Worm (Caenorhabditis elegans): ENCODE measurements around the gene eif-2Bgamma.

eif-2Bgamma gene

ce11 chrII:6932978-6933377, 34.5 kb downstream of the eif-2Bgamma start:
- TF ChIP-seq efl-1 (optimal IDR thresholded peaks at IDR 0.05) = no peak
- peak in 1 of 2 experiments; percentile 11 for TF ChIP-seq efl-1 (GFP tag; optimal IDR thresholded peaks at IDR 0.05 in 1 of 2)
- TF ChIP-seq mab-9 (GFP tag; IDR thresholded peaks at IDR 0.05) = no peak
- no peak for TF ChIP-seq egl-13 (tag; optimal IDR thresholded peaks at IDR 0.05)

- TF ChIP-seq lin-14 (GFP tag; optimal IDR thresholded peaks at IDR 0.05) = peak; percentile 17
- peak; percentile 19 for TF ChIP-seq snpc-4 (tag; optimal IDR thresholded peaks at IDR 0.05)
- no peak for TF ChIP-seq irx-1 (tag; optimal IDR thresholded peaks at IDR 0.05)
- peak; percentile 7 for TF ChIP-seq mep-1 (tag; optimal IDR thresholded peaks at IDR 0.05)
- TF ChIP-seq nhr-71 (tag; optimal IDR thresholded peaks at IDR 0.05) = peak; percentile 1
Observed at ce11 chrII:6930072-6930471, 37.4 kb downstream of the eif-2Bgamma start.

- TF ChIP-seq C16A3.4 (tag; optimal IDR thresholded peaks at IDR 0.05) (no peak), unc-130 (tag; optimal IDR thresholded peaks at IDR 0.05) (peak; percentile 20), unc-86 (tag; optimal IDR thresholded peaks at IDR 0.05) (no peak), C04F5.9 (tag; optimal IDR thresholded peaks at IDR 0.05) (peak; percentile 68), lir-3 (tag; optimal IDR thresholded peaks at IDR 0.05; ENCODE audit: poor library complexity) (peak; percentile 9), mep-1 (tag; optimal IDR thresholded peaks at IDR 0.05) (peak; percentile 76), fkh-8 (tag; optimal IDR thresholded peaks at IDR 0.05) (peak; percentile 81), ceh-82 (tag; optimal IDR thresholded peaks at IDR 0.05) (peak in 1 of 3 experiments; percentile 10), lin-35 (GFP tag; optimal IDR thresholded peaks at IDR 0.05) (peak; percentile 55 to 60), hlh-4 (tag; optimal IDR thresholded peaks at IDR 0.05) (peak; percentile 45), nhr-11 (tag; optimal IDR thresholded peaks at IDR 0.05) (no peak), ceh-88 (GFP tag; IDR thresholded peaks at IDR 0.05) (no peak), tbx-2 (tag; optimal IDR thresholded peaks at IDR 0.05) (peak; percentile 40), nhr-47 (tag; optimal IDR thresholded peaks at IDR 0.05) (peak; percentile 67), elt-2 (tag; optimal IDR thresholded peaks at IDR 0.05) (peak; percentile 41), blmp-1 (tag; optimal IDR thresholded peaks at IDR 0.05) (peak; percentile 23), rnt-1 (tag; optimal IDR thresholded peaks at IDR 0.05) (peak; percentile 40), lin-13 (GFP tag; optimal IDR thresholded peaks at IDR 0.05) (peak; percentile 29), nhr-90 (tag; optimal IDR thresholded peaks at IDR 0.05; ENCODE audit: poor library complexity) (peak; percentile 41), sptf-1 (tag; optimal IDR thresholded peaks at IDR 0.05) (no peak), swsn-7 (tag; optimal IDR thresholded peaks at IDR 0.05) (peak; percentile 61), ceh-63 (GFP tag; optimal IDR thresholded peaks at IDR 0.05) (no peak), lin-39 (tag; optimal IDR thresholded peaks at IDR 0.05) (peak; percentile 6), lin-14 (GFP tag; optimal IDR thresholded peaks at IDR 0.05) (peak; percentile 85), mef-2 (tag; optimal IDR thresholded peaks at IDR 0.05) (no peak), dsc-1 (tag; optimal IDR thresholded peaks at IDR 0.05) (peak; percentile 7), unc-62 (GFP tag; optimal IDR thresholded peaks at IDR 0.05) (no peak), snpc-4 (tag; optimal IDR thresholded peaks at IDR 0.05) (peak; percentile 15), efl-1 (optimal IDR thresholded peaks at IDR 0.05) (peak; percentile 42 to 50), efl-1 (GFP tag; optimal IDR thresholded peaks at IDR 0.05 in 1 of 2) (peak in 1 of 2 experiments; percentile 30), lsy-2 (tag; optimal IDR thresholded peaks at IDR 0.05) (peak; percentile 35 to 67), nhr-85 (tag) (peak; percentile 52), zag-1 (tag; optimal IDR thresholded peaks at IDR 0.05) (no peak), egl-13 (tag; optimal IDR thresholded peaks at IDR 0.05) (peak; percentile 50), unc-98 (GFP tag; IDR thresholded peaks at IDR 0.05) (no peak), nhr-71 (tag; optimal IDR thresholded peaks at IDR 0.05) (peak; percentile 78), snu-23 (GFP tag; optimal IDR thresholded peaks at IDR 0.05) (peak; percentile 74), irx-1 (tag; optimal IDR thresholded peaks at IDR 0.05) (peak; percentile 34), ama-1 (optimal IDR thresholded peaks at IDR 0.05) (no peak), egl-27 (tag; optimal IDR thresholded peaks at IDR 0.05) (no peak), nhr-19 (GFP tag; conservative IDR thresholded peaks at IDR 0.05) (peak; percentile 42), pax-3 (tag; optimal IDR thresholded peaks at IDR 0.05) (no peak), xbp-1 (tag; optimal IDR thresholded peaks at IDR 0.05) (peak; percentile 49), unc-30 (tag; optimal IDR thresholded peaks at IDR 0.05) (no peak), alr-1 (tag; optimal IDR thresholded peaks at IDR 0.05; ENCODE audit: borderline replicate concordance) (no peak), grh-1 (GFP tag; IDR thresholded peaks at IDR 0.05) (no peak), fos-1 (tag; optimal IDR thresholded peaks at IDR 0.05) (peak; percentile 15)
Observed at ce11 chrII:6928416-6928815, 39.0 kb downstream of the eif-2Bgamma start, which contains the start of gene flcn-1. Gene flcn-1 (plus strand): TSS chrII:6928763.

Measured in whole organism, L1 larva.